Fruit fly (Drosophila melanogaster) whole organism, adult: ENCODE results near the gene HisCl1.

Experiments
- CG11617 ChIP-seq: fragments of 200-800 bp; sonication (Bioruptor generic); optimal IDR thresholded peaks from 2 replicates; lab custom pipeline; 2017; ENCODE audit warnings: mild to moderate bottlenecking, missing biosample characterization, missing genetic modification reagents, missing genetic modification characterization
- CG12768 ChIP-seq: fragments of 200-800 bp; sonication (Bioruptor generic); optimal IDR thresholded peaks from 2 replicates; lab custom pipeline; 2017; ENCODE audit warnings: missing biosample characterization, missing genetic modification characterization, mild to moderate bottlenecking, moderate library complexity, missing genetic modification reagents
- CG14711 ChIP-seq: fragments of 200-800 bp; sonication (Bioruptor generic); optimal IDR thresholded peaks from 2 replicates; lab custom pipeline; 2018; ENCODE audit warnings: missing biosample characterization, mild to moderate bottlenecking, missing genetic modification characterization, moderate library complexity
- CG1620 ChIP-seq: fragments of 200-800 bp; sonication (Bioruptor generic); optimal IDR thresholded peaks from 2 replicates; lab custom pipeline; 2016; ENCODE audit warnings: missing biosample characterization, missing genetic modification characterization
- CG33017 ChIP-seq: fragments of 200-800 bp; sonication (Bioruptor generic); optimal IDR thresholded peaks from 2 replicates; lab custom pipeline; 2018; ENCODE audit warnings: missing biosample characterization, mild to moderate bottlenecking, missing genetic modification characterization, moderate library complexity
- CG5204 ChIP-seq: fragments of 200-800 bp; sonication (Bioruptor generic); optimal IDR thresholded peaks from 2 replicates; lab custom pipeline; 2016; ENCODE audit warnings: missing biosample characterization, missing genetic modification characterization
- CG7045 ChIP-seq: fragments of 200-800 bp; sonication (Bioruptor generic); optimal IDR thresholded peaks from 2 replicates; lab custom pipeline; 2017; ENCODE audit warnings: missing biosample characterization, mild to moderate bottlenecking, missing genetic modification characterization
- CG7101 ChIP-seq: fragments of 200-800 bp; sonication (Bioruptor generic); optimal IDR thresholded peaks from 2 replicates; lab custom pipeline; 2018; ENCODE audit warnings: missing biosample characterization, mild to moderate bottlenecking, missing genetic modification characterization, moderate library complexity
- Clk ChIP-seq: fragments of 200-800 bp; sonication (Bioruptor generic); optimal IDR thresholded peaks from 2 replicates; lab custom pipeline; 2017; ENCODE audit warnings: missing biosample characterization, missing genetic modification characterization
- Crg-1 ChIP-seq: fragments of 200-800 bp; sonication (Bioruptor generic); optimal IDR thresholded peaks from 2 replicates; lab custom pipeline; 2016; ENCODE audit warnings: missing biosample characterization, missing genetic modification characterization
- Hr96 ChIP-seq: fragments of 200-800 bp; sonication (Bioruptor generic); optimal IDR thresholded peaks from 2 replicates; lab custom pipeline; 2016; ENCODE audit warnings: missing biosample characterization, missing genetic modification characterization
- Mnt ChIP-seq: fragments of 200-800 bp; sonication (Bioruptor generic); optimal IDR thresholded peaks from 2 replicates; lab custom pipeline; 2016; ENCODE audit warnings: missing biosample characterization, mild to moderate bottlenecking, missing genetic modification characterization
- bab1 ChIP-seq: fragments of 200-800 bp; sonication (Bioruptor generic); optimal IDR thresholded peaks from 3 replicates; lab custom pipeline; 2019; ENCODE audit warnings: missing biosample characterization, mild to moderate bottlenecking, missing genetic modification characterization, moderate library complexity
- cic ChIP-seq: fragments of 200-800 bp; sonication (Bioruptor generic); optimal IDR thresholded peaks from 2 replicates; lab custom pipeline; 2017; ENCODE audit warnings: missing biosample characterization, mild to moderate bottlenecking, missing genetic modification characterization, moderate library complexity
- cnc ChIP-seq, 2 experiments: fragments of >200 bp; optimal IDR thresholded peaks; 2 replicates each; lab custom pipeline; 2017
- kay ChIP-seq: fragments of 200-800 bp; sonication (Bioruptor generic); peaks from one replicate; lab custom pipeline; 2016; ENCODE audit warnings: missing biosample characterization, missing genetic modification characterization, borderline replicate concordance
- ovo ChIP-seq: fragments of 200-800 bp; sonication (Bioruptor generic); optimal IDR thresholded peaks from 2 replicates; lab custom pipeline; 2016; ENCODE audit warnings: missing biosample characterization, missing genetic modification characterization
- pad ChIP-seq: fragments of 200-800 bp; sonication (Bioruptor generic); optimal IDR thresholded peaks from 3 replicates; lab custom pipeline; 2017; ENCODE audit warnings: missing biosample characterization, missing genetic modification characterization, mild to moderate bottlenecking, moderate library complexity, missing genetic modification reagents
- tj ChIP-seq: fragments of 200-800 bp; sonication (Bioruptor generic); optimal IDR thresholded peaks from 3 replicates; lab custom pipeline; 2017; ENCODE audit warnings: missing biosample characterization, mild to moderate bottlenecking, missing genetic modification characterization, moderate library complexity
- toe ChIP-seq: fragments of 200-800 bp; sonication (Bioruptor generic); optimal IDR thresholded peaks from 2 replicates; lab custom pipeline; 2016; ENCODE audit warnings: missing biosample characterization, missing genetic modification characterization

HisCl1 gene

dm6 chr3R:11796780-11797179 is 9.8 kb downstream of the HisCl1 start, which contains the start of gene Sbf:
Gene Sbf (minus strand): TSS chr3R:11796948.
- TF ChIP-seq tj (GFP tag; lab: Kevin White, UChicago) (no peak), pad (peak; percentile 51), Clk (GFP tag; lab: Kevin White, UChicago) (peak; percentile 5), kay (GFP tag; lab: Kevin White, UChicago) (no peak), Crg-1 (peak; percentile 62), cnc (optimal IDR thresholded peaks at IDR 0.05; lab: Kevin White, UChicago) (no peak), CG14711 (tag; lab: Kevin White, UChicago) (no peak), CG33017 (tag; lab: Kevin White, UChicago) (no peak), cic (no peak), Hr96 (GFP tag; lab: Kevin White, UChicago) (no peak), CG7101 (peak; percentile 59), bab1 (GFP tag; lab: Kevin White, UChicago) (peak; percentile 76), ovo (GFP tag; lab: Kevin White, UChicago) (peak; percentile 14), CG1620 (GFP tag; lab: Kevin White, UChicago) (peak; percentile 53), CG7045 (GFP tag; lab: Kevin White, UChicago) (no peak), CG11617 (GFP tag; lab: Kevin White, UChicago) (peak; percentile 41), toe (no peak), CG5204 (GFP tag; lab: Kevin White, UChicago) (no peak), CG12768 (GFP tag; lab: Kevin White, UChicago) (peak; percentile 34), Mnt (GFP tag; lab: Kevin White, UChicago) (peak; percentile 55)

dm6 chr3R:11805584-11805983 is 18.6 kb downstream of the HisCl1 start:
- TF ChIP-seq CG7101 (peak; percentile 28), CG11617 (GFP tag; lab: Kevin White, UChicago) (peak; percentile 23), kay (GFP tag; lab: Kevin White, UChicago) (peak; percentile 43), toe (no peak), CG7045 (GFP tag; lab: Kevin White, UChicago) (no peak)

- TF ChIP-seq CG33017 (tag; lab: Kevin White, UChicago) (peak; percentile 19), CG7101 (peak; percentile 13), CG11617 (GFP tag; lab: Kevin White, UChicago) (no peak), ovo (GFP tag; lab: Kevin White, UChicago) (no peak), toe (peak; percentile 17)
Observed at dm6 chr3R:11806753-11807152, 19.8 kb downstream of the HisCl1 start.

- TF ChIP-seq CG7045 (GFP tag; lab: Kevin White, UChicago) (no peak), kay (GFP tag; lab: Kevin White, UChicago) (no peak), CG11617 (GFP tag; lab: Kevin White, UChicago) (no peak), toe (no peak), Hr96 (GFP tag; lab: Kevin White, UChicago) (no peak)
Observed at dm6 chr3R:11807641-11808040, 20.7 kb downstream of the HisCl1 start.

- TF ChIP-seq pad, result no peak
- no peak for TF ChIP-seq CG14711 (tag; lab: Kevin White, UChicago)
- TF ChIP-seq ovo (GFP tag; lab: Kevin White, UChicago), result no peak
- no peak for TF ChIP-seq CG12768 (GFP tag; lab: Kevin White, UChicago)
- TF ChIP-seq CG33017 (tag; lab: Kevin White, UChicago), result no peak
- no peak for TF ChIP-seq Mnt (GFP tag; lab: Kevin White, UChicago)
- no peak for TF ChIP-seq Hr96 (GFP tag; lab: Kevin White, UChicago)
- no peak for TF ChIP-seq Crg-1
- no peak for TF ChIP-seq CG7045 (GFP tag; lab: Kevin White, UChicago)
- TF ChIP-seq CG7101, result no peak
- no peak for TF ChIP-seq Clk (GFP tag; lab: Kevin White, UChicago)
- TF ChIP-seq toe, result no peak
- no peak for TF ChIP-seq tj (GFP tag; lab: Kevin White, UChicago)
- TF ChIP-seq CG11617 (GFP tag; lab: Kevin White, UChicago), result no peak
- TF ChIP-seq kay (GFP tag; lab: Kevin White, UChicago), result no peak
Observed at dm6 chr3R:11809620-11810019, 22.6 kb downstream of the HisCl1 start.

dm6 chr3R:11810831-11811484 is 24.0 kb downstream of the HisCl1 start:
- TF ChIP-seq CG11617 (GFP tag; lab: Kevin White, UChicago), result no peak
- TF ChIP-seq kay (GFP tag; lab: Kevin White, UChicago), result peak; percentile 56
- TF ChIP-seq CG7045 (GFP tag; lab: Kevin White, UChicago), result no peak
- no peak for TF ChIP-seq CG12768 (GFP tag; lab: Kevin White, UChicago)
- no peak for TF ChIP-seq Crg-1
- no peak for TF ChIP-seq CG33017 (tag; lab: Kevin White, UChicago)
- TF ChIP-seq Clk (GFP tag; lab: Kevin White, UChicago), result no peak
- TF ChIP-seq toe, result no peak
- TF ChIP-seq CG14711 (tag; lab: Kevin White, UChicago), result no peak
- TF ChIP-seq cic, result peak; percentile 60

- no peak for TF ChIP-seq Hr96 (GFP tag; lab: Kevin White, UChicago)
- TF ChIP-seq kay (GFP tag; lab: Kevin White, UChicago), result peak; percentile 81
Observed at dm6 chr3R:11812479-11812878, 25.5 kb downstream of the HisCl1 start.
